Fruit fly (Drosophila melanogaster) whole organism, wandering third instar larva: ENCODE results near the gene Irc.

ENCODE experiments used
- Abd-B ChIP-seq: fragments of >200 bp; optimal IDR thresholded peaks from 2 replicates; lab custom pipeline; 2017; ENCODE audit warnings: missing biosample characterization, missing genetic modification characterization
- CG32264 ChIP-seq: fragments of 200-800 bp; sonication (Bioruptor generic); optimal IDR thresholded peaks from 2 replicates; lab custom pipeline; 2016; ENCODE audit warnings: missing biosample characterization, missing genetic modification characterization
- CG9705 ChIP-seq: fragments of 200-800 bp; sonication (Bioruptor generic); optimal IDR thresholded peaks from 2 replicates; lab custom pipeline; 2018; ENCODE audit warnings: missing biosample characterization, mild to moderate bottlenecking, missing genetic modification characterization
- CrebA ChIP-seq: fragments of 200-800 bp; sonication (Bioruptor generic); optimal IDR thresholded peaks from 2 replicates; lab custom pipeline; 2016; ENCODE audit warnings: missing biosample characterization, mild to moderate bottlenecking, missing genetic modification characterization, borderline replicate concordance
- Dif ChIP-seq: fragments of 200-275, 200-300 bp; sonication (Bioruptor generic); optimal IDR thresholded peaks from 2 replicates; lab custom pipeline; 2018; ENCODE audit warnings: missing biosample characterization, missing genetic modification characterization; ENCODE audit not compliant: partially characterized antibody
- GATAd ChIP-seq: sonication (Bioruptor generic); optimal IDR thresholded peaks from 2 replicates; lab custom pipeline; 2016; ENCODE audit warnings: missing biosample characterization, missing genetic modification characterization
- HLH106 ChIP-seq: fragments of 200-800 bp; optimal IDR thresholded peaks from 3 replicates; lab custom pipeline; 2019; ENCODE audit warnings: missing biosample characterization, mild to moderate bottlenecking, missing genetic modification characterization, moderate library complexity
- Hnf4 ChIP-seq: fragments of 200-800 bp; sonication (Bioruptor generic); optimal IDR thresholded peaks from 2 replicates; lab custom pipeline; 2016; ENCODE audit warnings: missing biosample characterization, mild to moderate bottlenecking, missing genetic modification characterization
- Hr78 ChIP-seq: fragments of >200 bp; optimal IDR thresholded peaks from 2 replicates; lab custom pipeline; 2017; ENCODE audit warnings: missing biosample characterization, missing genetic modification characterization
- Hr83 ChIP-seq: fragments of 200-300 bp; sonication (Bioruptor generic); optimal IDR thresholded peaks from 2 replicates; lab custom pipeline; 2016; ENCODE audit warnings: missing biosample characterization, mild to moderate bottlenecking, missing genetic modification characterization, moderate library complexity; ENCODE audit not compliant: poor library complexity, severe bottlenecking
- Jra ChIP-seq: sonication (Bioruptor generic); optimal IDR thresholded peaks from 2 replicates; lab custom pipeline; 2016; ENCODE audit warnings: missing biosample characterization, missing genetic modification characterization
- Mio ChIP-seq: sonication (Bioruptor generic); optimal IDR thresholded peaks from 2 replicates; lab custom pipeline; 2016; ENCODE audit warnings: missing biosample characterization, missing genetic modification characterization
- Myc ChIP-seq: fragments of >200 bp; optimal IDR thresholded peaks from 2 replicates; lab custom pipeline; 2017
- N ChIP-seq: fragments of >200 bp; optimal IDR thresholded peaks from 2 replicates; lab custom pipeline; 2018; ENCODE audit warnings: missing biosample characterization, missing external identifiers, missing genetic modification characterization
- OdsH ChIP-seq: fragments of 200-800 bp; sonication (Bioruptor generic); optimal IDR thresholded peaks from 2 replicates; lab custom pipeline; 2016; ENCODE audit warnings: missing biosample characterization, mild to moderate bottlenecking, missing genetic modification characterization
- Rel ChIP-seq, 2 experiments: fragments of 200-800 bp; sonication (Bioruptor generic) in 1 of 2; optimal IDR thresholded peaks; 2 replicates in 1 of 2; 3 replicates in 1 of 2; lab custom pipeline; 2016 to 2019; ENCODE audit warnings: mild to moderate bottlenecking in 2 of 2, missing biosample characterization in 2 of 2, missing genetic modification characterization in 2 of 2, moderate library complexity in 1 of 2
- Sp1 ChIP-seq: fragments of 200-800 bp; sonication (Bioruptor generic); optimal IDR thresholded peaks from 3 replicates; lab custom pipeline; 2019; ENCODE audit warnings: missing biosample characterization, mild to moderate bottlenecking, missing genetic modification characterization, moderate library complexity
- Vsx2 ChIP-seq: fragments of 200-300, 225-300 bp; sonication (Bioruptor generic); optimal IDR thresholded peaks from 2 replicates; lab custom pipeline; 2018; ENCODE audit warnings: missing biosample characterization, missing genetic modification characterization; ENCODE audit not compliant: partially characterized antibody
- br ChIP-seq: fragments of 200-800 bp; sonication (Bioruptor generic); optimal IDR thresholded peaks from 2 replicates; lab custom pipeline; 2016; ENCODE audit warnings: missing biosample characterization, missing genetic modification characterization
- dl ChIP-seq, 2 experiments: fragments of 175-275, 200-275 bp in 1 of 2; fragments of 200-275 bp in 1 of 2; sonication (Bioruptor generic); optimal IDR thresholded peaks; lab custom pipeline; 2018; ENCODE audit warnings: mild to moderate bottlenecking in 2 of 2, missing biosample characterization in 2 of 2, missing genetic modification characterization in 2 of 2, moderate library complexity in 2 of 2; ENCODE audit not compliant: partially characterized antibody in 2 of 2, insufficient read depth in 1 of 2
- dmrt93B ChIP-seq: fragments of 200-800 bp; sonication (Bioruptor generic); optimal IDR thresholded peaks from 2 replicates; lab custom pipeline; 2018; ENCODE audit warnings: missing biosample characterization, mild to moderate bottlenecking, missing genetic modification characterization
- dsf ChIP-seq: sonication (Bioruptor generic); optimal IDR thresholded peaks from 2 replicates; lab custom pipeline; 2016; ENCODE audit warnings: missing biosample characterization, missing genetic modification characterization, borderline replicate concordance
- ey ChIP-seq: fragments of 200-800 bp; sonication (Bioruptor generic); optimal IDR thresholded peaks from 2 replicates; lab custom pipeline; 2016; ENCODE audit warnings: missing biosample characterization, missing genetic modification characterization
- foxo ChIP-seq, 2 experiments: fragments of 200-800 bp; sonication (Bioruptor generic); optimal IDR thresholded peaks; 2 replicates in 1 of 2; 3 replicates in 1 of 2; lab custom pipeline; 2016 to 2017; ENCODE audit warnings: missing biosample characterization in 2 of 2, missing genetic modification characterization in 2 of 2
- fru ChIP-seq: fragments of 200-800 bp; sonication (Bioruptor generic); optimal IDR thresholded peaks from 3 replicates; lab custom pipeline; 2016; ENCODE audit warnings: missing biosample characterization, mild to moderate bottlenecking, missing genetic modification characterization
- jim ChIP-seq: fragments of 175-275, 200-325 bp; sonication (Bioruptor generic); optimal IDR thresholded peaks from 2 replicates; lab custom pipeline; 2016; ENCODE audit warnings: missing biosample characterization, mild to moderate bottlenecking, missing genetic modification characterization
- lola ChIP-seq: fragments of >200 bp; optimal IDR thresholded peaks from 2 replicates; lab custom pipeline; 2017; ENCODE audit warnings: missing biosample characterization, missing genetic modification characterization
- pan ChIP-seq: fragments of >200 bp; optimal IDR thresholded peaks from 2 replicates; lab custom pipeline; 2017
- psq ChIP-seq: fragments of 200-800 bp; sonication (Bioruptor generic); optimal IDR thresholded peaks from 3 replicates; lab custom pipeline; 2017; ENCODE audit warnings: missing biosample characterization, mild to moderate bottlenecking, missing genetic modification characterization, moderate library complexity
- rgr ChIP-seq: fragments of 200-800 bp; sonication (Bioruptor generic); optimal IDR thresholded peaks from 3 replicates; lab custom pipeline; 2016; ENCODE audit warnings: missing biosample characterization, mild to moderate bottlenecking, missing genetic modification characterization
- sage ChIP-seq: fragments of 200-800 bp; sonication (Bioruptor generic); optimal IDR thresholded peaks from 2 replicates; lab custom pipeline; 2016; ENCODE audit warnings: missing biosample characterization, mild to moderate bottlenecking, missing genetic modification characterization
- sv ChIP-seq: fragments of 200-800 bp; sonication (Bioruptor generic); optimal IDR thresholded peaks from 3 replicates; lab custom pipeline; 2016; ENCODE audit warnings: missing biosample characterization, missing genetic modification characterization
- tai ChIP-seq: sonication (Bioruptor generic); optimal IDR thresholded peaks from 2 replicates; lab custom pipeline; 2016; ENCODE audit warnings: missing biosample characterization, missing genetic modification characterization
- usp ChIP-seq: fragments of >200 bp; optimal IDR thresholded peaks from 2 replicates; lab custom pipeline; 2017; ENCODE audit warnings: missing biosample characterization, missing genetic modification characterization
- woc ChIP-seq: sonication (Bioruptor generic); optimal IDR thresholded peaks from 2 replicates; lab custom pipeline; 2016; ENCODE audit warnings: missing biosample characterization, mild to moderate bottlenecking, missing genetic modification characterization

Gene Irc

DNA sequence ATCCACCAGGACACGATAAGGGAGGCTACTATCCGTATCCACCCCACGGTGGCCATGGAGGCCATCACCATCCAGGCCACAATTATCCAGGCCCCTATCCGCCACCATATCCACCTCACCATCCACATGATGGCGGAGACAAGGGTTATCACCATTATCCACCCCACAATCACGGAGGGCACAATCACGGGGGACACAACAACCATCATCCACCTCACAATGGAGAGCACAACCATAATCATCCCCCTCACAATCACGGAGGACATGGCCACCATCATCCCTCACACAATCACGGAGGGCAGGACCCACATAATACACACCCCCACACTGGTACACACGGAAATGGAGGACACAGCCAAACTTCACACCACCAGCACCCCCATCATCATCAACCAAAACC, 27.1 kb downstream of the Irc start:
- TF ChIP-seq woc (GFP tag; lab: Kevin White, UChicago) (no peak), Hnf4 (no peak), psq (no peak), Hr83 (no peak), dsf (GFP tag; lab: Kevin White, UChicago) (no peak), Vsx2 (GFP tag; lab: Kevin White, UChicago) (no peak), OdsH (GFP tag; lab: Kevin White, UChicago) (no peak), ey (GFP tag; lab: Kevin White, UChicago) (no peak), dmrt93B (GFP tag; lab: Kevin White, UChicago) (no peak), CG9705 (GFP tag; lab: Kevin White, UChicago) (no peak), CG32264 (GFP tag; lab: Kevin White, UChicago) (no peak), dl (GFP tag; optimal IDR thresholded peaks at IDR 0.05; lab: Kevin White, UChicago; ENCODE audit: insufficient read depth in 1 of 2, partially characterized antibody in 2 of 2) (no peak), foxo (GFP tag; optimal IDR thresholded peaks at IDR 0.05; lab: Kevin White, UChicago) (no peak), Mio (GFP tag; lab: Kevin White, UChicago) (no peak), HLH106 (tag; lab: Kevin White, UChicago) (no peak)

DNA sequence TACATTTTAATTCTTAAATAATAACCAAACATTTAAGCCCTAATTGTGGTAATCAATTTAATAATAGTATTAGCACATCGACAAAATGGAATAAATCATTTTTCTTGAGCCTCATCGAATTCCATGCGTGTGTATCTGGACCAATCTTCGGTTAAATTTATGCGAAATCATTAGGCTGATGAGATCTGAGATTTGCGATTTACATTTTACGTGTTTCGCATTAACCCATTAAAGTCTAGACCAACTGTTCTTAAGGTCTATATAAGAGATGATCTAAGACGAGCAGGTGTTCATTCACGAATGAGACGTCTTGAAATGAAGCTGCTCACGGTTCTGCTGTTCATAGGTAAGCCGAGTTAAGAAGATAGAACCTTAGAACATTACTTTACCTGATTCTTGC, 28.8 kb downstream of the Irc start, which contains the start of gene CG31268:
CG31268 (plus strand) TSS at position 301 of the 400 bp plus-strand sequence.
- TF ChIP-seq sv (GFP tag; lab: Kevin White, UChicago) (no peak), Myc (lab: Kevin White, UChicago) (no peak), Abd-B (no peak), foxo (GFP tag; optimal IDR thresholded peaks at IDR 0.05; lab: Kevin White, UChicago) (no peak)
- TF ChIP-seq, all 38 proteins: peak for 0

DNA sequence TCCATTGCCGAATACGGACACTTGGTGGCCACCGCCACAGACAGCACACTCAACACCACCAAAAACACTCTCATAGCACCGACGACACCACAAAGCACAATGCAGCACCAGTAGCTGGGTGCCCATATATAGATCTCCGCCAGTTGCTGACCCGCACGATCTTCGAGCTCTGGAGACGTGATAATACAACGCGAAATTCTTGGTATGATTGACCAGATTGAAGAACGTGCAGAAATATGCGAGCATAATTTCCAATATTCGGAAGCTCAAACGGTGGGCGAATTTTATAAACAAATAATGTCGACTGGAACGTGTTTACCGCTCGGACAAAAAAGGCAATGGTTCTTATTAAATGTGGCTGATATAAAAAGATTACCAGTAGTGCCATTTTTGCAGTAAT, 33.3 kb downstream of the Irc start, which contains the start of gene CG4009:
CG4009 (minus strand) TSS at position 101 of the 400 bp plus-strand sequence.
- TF ChIP-seq dl (GFP tag; optimal IDR thresholded peaks at IDR 0.05; lab: Kevin White, UChicago; ENCODE audit: insufficient read depth in 1 of 2, partially characterized antibody in 2 of 2) = no peak
- no peak for TF ChIP-seq rgr (GFP tag; lab: Kevin White, UChicago)

DNA sequence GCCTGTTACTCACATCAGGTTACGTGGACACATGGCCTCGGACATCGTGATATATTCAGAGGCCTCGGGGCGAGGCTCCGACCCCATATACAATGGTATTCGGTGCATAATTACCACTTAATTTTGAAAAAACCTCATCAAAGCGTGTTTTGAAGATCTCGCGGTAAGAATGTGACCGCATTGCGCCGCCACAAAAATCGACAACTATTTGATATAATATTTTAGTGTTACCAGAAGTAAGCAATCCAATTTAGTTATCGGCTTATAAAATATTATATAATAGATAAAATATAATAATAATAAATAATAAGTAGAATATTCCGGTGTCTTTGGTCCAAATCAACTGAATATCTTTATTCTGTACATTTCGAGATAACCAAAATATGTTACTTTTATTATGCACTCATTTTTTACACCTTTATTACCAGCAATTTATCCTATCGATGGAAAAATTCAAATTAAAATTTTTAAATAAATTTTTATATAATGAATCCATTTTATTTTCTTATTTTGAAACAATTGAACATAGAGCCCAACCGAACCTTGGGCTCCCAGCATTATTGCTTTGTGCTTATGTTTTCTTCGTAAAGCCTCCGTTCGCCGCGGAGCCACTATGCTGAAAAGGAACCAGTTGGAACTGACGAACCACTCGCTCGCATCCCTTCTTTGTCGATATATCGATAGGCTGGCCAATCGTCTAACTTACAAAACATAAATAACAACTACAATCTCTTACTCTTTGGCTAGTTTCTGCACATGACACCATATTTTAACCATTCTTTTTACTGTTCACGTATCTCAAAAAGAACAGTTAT, 37.5 kb downstream of the Irc start, which contains the start of the genes CG18213 and Trm7-32:
CG18213 (minus strand) TSS at position 211 of the 815 bp plus-strand sequence.
Trm7-32 (plus strand) TSS at position 690 of the 815 bp plus-strand sequence.
- peak; percentile 11 for TF ChIP-seq Hnf4
- no peak for TF ChIP-seq Dif
- TF ChIP-seq ey (GFP tag; lab: Kevin White, UChicago) = no peak
- peak; percentile 52 for TF ChIP-seq woc (GFP tag; lab: Kevin White, UChicago)

DNA sequence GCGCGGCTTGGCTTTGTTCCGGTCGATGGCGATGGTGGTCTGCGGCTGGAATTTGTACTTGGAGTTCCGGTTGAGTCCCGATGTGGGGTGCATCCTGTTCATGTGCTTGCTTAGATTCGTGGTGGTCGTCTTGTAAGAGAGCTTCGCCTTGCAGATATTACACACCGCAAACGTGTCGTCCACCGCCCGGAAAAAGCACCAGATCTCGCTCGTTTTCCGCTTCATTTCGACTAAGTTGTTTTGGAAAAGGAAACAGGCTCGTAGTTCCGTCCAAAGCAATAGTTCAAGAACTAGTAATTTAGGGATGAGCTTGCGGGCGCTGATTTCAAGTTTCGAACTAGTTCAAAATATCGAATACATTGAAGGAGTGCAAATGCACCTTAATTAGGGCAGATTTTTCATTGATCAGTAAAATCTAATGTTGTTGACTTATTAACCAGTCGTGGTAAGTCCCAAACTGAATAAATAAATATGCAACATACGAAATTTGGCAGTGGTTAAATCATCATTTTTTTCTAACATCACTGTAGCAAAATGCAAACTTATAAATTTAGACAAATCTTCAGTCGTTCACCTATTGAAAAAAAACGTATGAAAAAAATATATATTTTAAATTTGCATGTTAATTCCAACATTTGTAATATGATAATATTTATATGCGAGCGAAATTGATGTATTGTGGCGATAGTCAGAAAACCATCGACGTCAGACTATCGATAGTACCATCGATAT, 40.3 kb downstream of the Irc start, which contains the start of the genes bdwf and Patr-1:
bdwf (minus strand) TSS at position 299 of the 732 bp plus-strand sequence.
Patr-1 (plus strand) TSS at position 727 of the 732 bp plus-strand sequence.
- no peak for TF ChIP-seq Mio (GFP tag; lab: Kevin White, UChicago)
- peak; percentile 19 for TF ChIP-seq psq
- TF ChIP-seq HLH106 (tag; lab: Kevin White, UChicago) = peak; percentile 26
- TF ChIP-seq OdsH (GFP tag; lab: Kevin White, UChicago) = peak; percentile 19
- TF ChIP-seq CG32264 (GFP tag; lab: Kevin White, UChicago) = no peak
- TF ChIP-seq sage = no peak
- no peak for TF ChIP-seq dl (GFP tag; optimal IDR thresholded peaks at IDR 0.05; lab: Kevin White, UChicago; ENCODE audit: insufficient read depth in 1 of 2, partially characterized antibody in 2 of 2)
- TF ChIP-seq Sp1 (GFP tag; lab: Kevin White, UChicago) = no peak
- TF ChIP-seq Hnf4 = no peak
- peak; percentile 71 for TF ChIP-seq woc (GFP tag; lab: Kevin White, UChicago)
- TF ChIP-seq Hr78 (GFP tag; lab: Kevin White, UChicago) = no peak
- no peak for TF ChIP-seq usp
- TF ChIP-seq foxo (GFP tag; optimal IDR thresholded peaks at IDR 0.05; lab: Kevin White, UChicago) = peak in 1 of 2 experiments; percentile 51
- TF ChIP-seq br = no peak
- no peak for TF ChIP-seq Rel (GFP tag; optimal IDR thresholded peaks at IDR 0.05; lab: Kevin White, UChicago)
- TF ChIP-seq Rel (tag; optimal IDR thresholded peaks at IDR 0.05; lab: Kevin White, UChicago) = no peak
- TF ChIP-seq jim (GFP tag; lab: Kevin White, UChicago) = no peak
- TF ChIP-seq Dif = no peak
- TF ChIP-seq Abd-B = no peak
- TF ChIP-seq rgr (GFP tag; lab: Kevin White, UChicago) = no peak
- no peak for TF ChIP-seq tai (GFP tag; lab: Kevin White, UChicago)
- TF ChIP-seq ey (GFP tag; lab: Kevin White, UChicago) = no peak
- TF ChIP-seq Hr83 = no peak
- TF ChIP-seq fru (GFP tag; lab: Kevin White, UChicago) = no peak
- no peak for TF ChIP-seq Vsx2 (GFP tag; lab: Kevin White, UChicago)
- TF ChIP-seq Jra = peak; percentile 77
- TF ChIP-seq lola = no peak
- no peak for TF ChIP-seq pan (lab: Kevin White, UChicago)
- no peak for TF ChIP-seq dmrt93B (GFP tag; lab: Kevin White, UChicago)
- TF ChIP-seq N (GFP tag; lab: Kevin White, UChicago) = no peak
- TF ChIP-seq CrebA = no peak
- TF ChIP-seq GATAd = no peak
